Fruit fly (Drosophila melanogaster) whole organism: ENCODE results near the gene Poc1.

Experiments used
- Dll ChIP-seq: fragments of >200 bp; optimal IDR thresholded peaks from 2 replicates; lab custom pipeline; 2017
- pan ChIP-seq: fragments of >200 bp; optimal IDR thresholded peaks from 2 replicates; lab custom pipeline; 2017
- psq ChIP-seq: fragments of >200 bp; optimal IDR thresholded peaks from 2 replicates; lab custom pipeline; 2017
- usp ChIP-seq: fragments of >200 bp; optimal IDR thresholded peaks from 2 replicates; lab custom pipeline; 2017; ENCODE audit warnings: missing biosample characterization, missing genetic modification characterization, mixed read lengths

DNA sequence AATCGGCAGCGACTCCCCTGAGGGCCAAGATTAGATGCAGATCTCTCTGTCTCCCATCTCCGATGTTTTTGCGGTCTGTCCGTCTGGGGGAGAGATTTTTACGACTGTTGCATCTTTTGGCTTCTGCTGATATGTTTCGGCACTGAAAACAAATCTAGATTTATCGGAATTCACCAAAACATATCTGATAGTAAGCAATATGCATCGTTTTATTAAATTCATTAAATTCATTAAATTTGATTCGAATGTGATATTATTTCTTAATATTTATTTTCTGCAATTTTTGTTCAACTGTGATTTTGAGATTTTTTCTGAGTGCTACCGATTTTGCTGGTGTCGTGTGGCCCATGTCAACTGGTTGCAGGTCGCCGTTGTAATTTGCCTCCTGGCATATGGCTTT is 3.7 kb upstream of the Poc1 start:
- TF ChIP-seq Dll (lab: Kevin White, UChicago), result no peak
- no peak for TF ChIP-seq pan (lab: Kevin White, UChicago)
- TF ChIP-seq psq (lab: Kevin White, UChicago), result no peak
- TF ChIP-seq usp (GFP tag; lab: Kevin White, UChicago), result no peak
